Fruit fly (Drosophila melanogaster) whole organism, embryonic: ENCODE measurements around the gene CG15141.
A peak's percentile ranks its signal among the peaks of the same experiment; 100 is the strongest.

Experiments
- B-H1 ChIP-seq: fragments of 200-800 bp; sonication (Bioruptor generic); IDR thresholded peaks from 3 replicates; pipeline ENCODE4 v1.3.6; 2022; ENCODE audit warnings: missing biosample characterization, missing genetic modification characterization
- Bgb ChIP-seq: fragments of 200-800 bp; sonication (Bioruptor generic); IDR thresholded peaks from 2 replicates; pipeline ENCODE4 v1.3.6; 2022; ENCODE audit warnings: missing biosample characterization, missing genetic modification characterization; ENCODE audit not compliant: partially characterized antibody
- CG10979 ChIP-seq: fragments of 200-800 bp; sonication (Bioruptor generic); optimal IDR thresholded peaks from 2 replicates; lab custom pipeline; 2018; ENCODE audit warnings: missing biosample characterization, mild to moderate bottlenecking, missing genetic modification characterization, moderate library complexity
- CG11247 ChIP-seq: fragments of 200-800 bp; sonication (Bioruptor generic); IDR thresholded peaks from 2 replicates; pipeline ENCODE4 v1.3.6; 2022; ENCODE audit warnings: missing biosample characterization, missing genetic modification characterization
- CG11695 ChIP-seq: fragments of 200-800 bp; sonication (Bioruptor generic); IDR thresholded peaks from 3 replicates; pipeline ENCODE4 v1.3.6; 2022; ENCODE audit warnings: missing biosample characterization, missing genetic modification characterization
- CG12236 ChIP-seq: fragments of 200-800 bp; sonication (Bioruptor generic); optimal IDR thresholded peaks from 2 replicates; lab custom pipeline; 2016; ENCODE audit warnings: missing biosample characterization, missing genetic modification characterization
- CG12744 ChIP-seq: fragments of 200-800 bp; sonication (Bioruptor generic); optimal IDR thresholded peaks from 2 replicates; lab custom pipeline; 2016; ENCODE audit warnings: missing biosample characterization, missing genetic modification characterization
- CG13424 ChIP-seq: fragments of 200-800 bp; sonication (Bioruptor generic); optimal IDR thresholded peaks from 2 replicates; lab custom pipeline; 2019; ENCODE audit warnings: missing biosample characterization, mild to moderate bottlenecking, missing genetic modification characterization, moderate library complexity
- CG15601 ChIP-seq: fragments of 200-800 bp; sonication (Bioruptor generic); optimal IDR thresholded peaks from 3 replicates; lab custom pipeline; 2019; ENCODE audit warnings: missing biosample characterization, mild to moderate bottlenecking, missing genetic modification characterization, moderate library complexity
- CG2199 ChIP-seq: fragments of 200-800 bp; sonication (Bioruptor generic); IDR thresholded peaks from 3 replicates; pipeline ENCODE4 v1.3.6; 2022; ENCODE audit warnings: missing biosample characterization, missing genetic modification characterization
- CG2202 ChIP-seq: fragments of 200-800 bp; sonication (Bioruptor generic); optimal IDR thresholded peaks from 2 replicates; lab custom pipeline; 2018; ENCODE audit warnings: missing biosample characterization, mild to moderate bottlenecking, missing genetic modification characterization
- CG2712 ChIP-seq: fragments of 200-800 bp; optimal IDR thresholded peaks from 3 replicates; lab custom pipeline; 2019; ENCODE audit warnings: missing biosample characterization, mild to moderate bottlenecking, missing genetic modification characterization, moderate library complexity
- CG32767 ChIP-seq: fragments of 200-800 bp; sonication (Bioruptor generic); IDR thresholded peaks from 2 replicates; pipeline ENCODE4 v1.3.6; 2022; ENCODE audit warnings: missing biosample characterization, missing genetic modification characterization
- CG4730 ChIP-seq: fragments of 200-800 bp; sonication (Bioruptor generic); IDR thresholded peaks from 2 replicates; pipeline ENCODE4 v1.3.6; 2022; ENCODE audit warnings: missing biosample characterization, missing genetic modification characterization
- CG7271 ChIP-seq: fragments of 200-800 bp; sonication (Bioruptor generic); optimal IDR thresholded peaks from 2 replicates; lab custom pipeline; 2018; ENCODE audit warnings: missing biosample characterization, mild to moderate bottlenecking, missing genetic modification characterization, moderate library complexity
- CG9437 ChIP-seq: fragments of 200-800 bp; sonication (Bioruptor generic); optimal IDR thresholded peaks from 2 replicates; lab custom pipeline; 2018; ENCODE audit warnings: missing biosample characterization, mild to moderate bottlenecking, missing genetic modification characterization
- Dbx ChIP-seq: fragments of 200-800 bp; sonication (Bioruptor generic); IDR thresholded peaks from 3 replicates; pipeline ENCODE4 v1.3.6; 2022; ENCODE audit warnings: missing biosample characterization, missing genetic modification characterization
- Dp ChIP-seq: fragments of 200-800 bp; sonication (Bioruptor generic); optimal IDR thresholded peaks from 2 replicates; lab custom pipeline; 2018; ENCODE audit warnings: missing biosample characterization, mild to moderate bottlenecking, missing genetic modification characterization, moderate library complexity
- ERR ChIP-seq: fragments of 200-800 bp; sonication (Bioruptor generic); optimal IDR thresholded peaks from 2 replicates; lab custom pipeline; 2016; ENCODE audit warnings: missing biosample characterization, missing genetic modification characterization
- Hr51 ChIP-seq, 2 experiments: fragments of 200-800 bp; sonication (Bioruptor generic); optimal IDR thresholded peaks; 2 replicates in 1 of 2; 3 replicates in 1 of 2; lab custom pipeline; 2016 to 2018; ENCODE audit warnings: missing biosample characterization in 2 of 2, missing genetic modification characterization in 2 of 2, mild to moderate bottlenecking in 1 of 2, moderate library complexity in 1 of 2
- NFAT ChIP-seq: fragments of 200-800 bp; sonication (Bioruptor generic); IDR thresholded peaks from 2 replicates; pipeline ENCODE4 v1.3.6; 2022; ENCODE audit warnings: missing biosample characterization, missing genetic modification characterization
- Oli ChIP-seq: fragments of 200-800 bp; sonication (Bioruptor generic); optimal IDR thresholded peaks from 2 replicates; lab custom pipeline; 2018; ENCODE audit warnings: missing biosample characterization, mild to moderate bottlenecking, missing genetic modification characterization, moderate library complexity
- Optix ChIP-seq: fragments of 200-800 bp; sonication (Bioruptor generic); IDR thresholded peaks from 3 replicates; pipeline ENCODE4 v1.3.6; 2022; ENCODE audit warnings: missing biosample characterization, missing genetic modification characterization
- Pdp1 ChIP-seq, 2 experiments: fragments of 200-800 bp; sonication (Bioruptor generic); optimal IDR thresholded peaks; 3 replicates each; lab custom pipeline; 2016; ENCODE audit warnings: missing biosample characterization in 2 of 2, missing genetic modification characterization in 2 of 2, mild to moderate bottlenecking in 1 of 2, moderate library complexity in 1 of 2
- Ptx1 ChIP-seq: fragments of 200-800 bp; sonication (Bioruptor generic); IDR thresholded peaks from 2 replicates; pipeline ENCODE4 v1.3.6; 2022; ENCODE audit warnings: missing biosample characterization, missing genetic modification characterization
- Rfx ChIP-seq: fragments of 200-800 bp; sonication (Bioruptor generic); IDR thresholded peaks from 2 replicates; pipeline ENCODE4 v1.3.6; 2022; ENCODE audit warnings: missing biosample characterization, missing genetic modification characterization
- Ssrp ChIP-seq: fragments of 200-800 bp; sonication (Bioruptor generic); optimal IDR thresholded peaks from 2 replicates; lab custom pipeline; 2018; ENCODE audit warnings: missing biosample characterization, mild to moderate bottlenecking, missing genetic modification characterization, moderate library complexity
- Trl ChIP-seq, 3 experiments: fragments of >200 bp in 2 of 3; fragments of 200-800 bp in 1 of 3; sonication (Bioruptor generic) in 1 of 3; optimal IDR thresholded peaks; 2 replicates in 1 of 3; 3 replicates in 2 of 3; lab custom pipeline; 2016 to 2017; ENCODE audit warnings: missing biosample characterization in 1 of 3, missing genetic modification characterization in 1 of 3
- amos ChIP-seq: fragments of 200-800 bp; sonication (Bioruptor generic); IDR thresholded peaks from 2 replicates; pipeline ENCODE4 v1.3.6; 2022; ENCODE audit warnings: missing biosample characterization, missing genetic modification characterization; ENCODE audit not compliant: partially characterized antibody
- chinmo ChIP-seq: fragments of 200-800 bp; sonication (Bioruptor generic); IDR thresholded peaks from 4 replicates; pipeline ENCODE4 v1.3.6; 2022; ENCODE audit warnings: missing biosample characterization, missing genetic modification characterization; ENCODE audit not compliant: partially characterized antibody
- ci ChIP-seq: fragments of 200-800 bp; sonication (Bioruptor generic); IDR thresholded peaks from 3 replicates; pipeline ENCODE4 v1.3.6; 2022; ENCODE audit warnings: missing biosample characterization, missing genetic modification characterization
- croc ChIP-seq: fragments of 200-800 bp; sonication (Bioruptor generic); conservative IDR thresholded peaks from 3 replicates; pipeline ENCODE4 v1.3.6; 2022; ENCODE audit warnings: missing biosample characterization, missing genetic modification characterization
- crp ChIP-seq, 2 experiments: fragments of 200-800 bp; sonication (Bioruptor generic); optimal IDR thresholded peaks; 2 replicates in 1 of 2; 3 replicates in 1 of 2; lab custom pipeline; 2017; ENCODE audit warnings: missing biosample characterization in 2 of 2, missing genetic modification characterization in 2 of 2, mild to moderate bottlenecking in 1 of 2, moderate library complexity in 1 of 2
- da ChIP-seq: fragments of 200-800 bp; sonication (Bioruptor generic); optimal IDR thresholded peaks from 2 replicates; lab custom pipeline; 2016; ENCODE audit warnings: missing biosample characterization, missing genetic modification characterization
- eve ChIP-seq, 2 experiments: fragments of >200 bp; optimal IDR thresholded peaks; 2 replicates each; lab custom pipeline; 2017; ENCODE audit warnings: missing biosample characterization in 2 of 2, missing genetic modification characterization in 2 of 2
- fd102C ChIP-seq: fragments of 200-800 bp; sonication (Bioruptor generic); optimal IDR thresholded peaks from 2 replicates; lab custom pipeline; 2018; ENCODE audit warnings: missing biosample characterization, mild to moderate bottlenecking, missing genetic modification characterization, moderate library complexity
- fd64A ChIP-seq: fragments of 200-800 bp; sonication (Bioruptor generic); optimal IDR thresholded peaks from 3 replicates; lab custom pipeline; 2018; ENCODE audit warnings: missing biosample characterization, mild to moderate bottlenecking, missing genetic modification characterization
- gem ChIP-seq: fragments of 200-800 bp; sonication (Bioruptor generic); optimal IDR thresholded peaks from 2 replicates; lab custom pipeline; 2019; ENCODE audit warnings: missing biosample characterization, mild to moderate bottlenecking, missing genetic modification characterization, moderate library complexity
- insv ChIP-seq, 2 experiments: fragments of 200-800 bp; sonication (Bioruptor generic); optimal IDR thresholded peaks; 3 replicates each; lab custom pipeline; 2016 to 2018; ENCODE audit warnings: missing biosample characterization in 2 of 2, missing genetic modification characterization in 2 of 2
- onecut ChIP-seq: fragments of 200-800 bp; sonication (Bioruptor generic); IDR thresholded peaks from 2 replicates; pipeline ENCODE4 v1.3.6; 2022; ENCODE audit warnings: missing biosample characterization, missing genetic modification characterization
- pan ChIP-seq, 4 experiments: fragments of >200 bp in 3 of 4; fragments of 200-800 bp in 1 of 4; sonication (Bioruptor generic) in 1 of 4; optimal IDR thresholded peaks in 3 of 4; IDR thresholded peaks in 1 of 4; 2 replicates each; pipeline versions ENCODE4 v1.3.6 to Lab custom; 2017 to 2022; ENCODE audit warnings: missing biosample characterization in 2 of 4, missing genetic modification characterization in 2 of 4, mixed read lengths in 1 of 4
- peb ChIP-seq: fragments of 200-800 bp; sonication (Bioruptor generic); IDR thresholded peaks from 2 replicates; pipeline ENCODE4 v1.3.6; 2022; ENCODE audit warnings: missing biosample characterization, missing genetic modification characterization
- run ChIP-seq: fragments of 200-800 bp; sonication (Bioruptor generic); optimal IDR thresholded peaks from 3 replicates; lab custom pipeline; 2018; ENCODE audit warnings: missing biosample characterization, mild to moderate bottlenecking, missing genetic modification characterization
- salm ChIP-seq: fragments of 200-800 bp; sonication (Bioruptor generic); optimal IDR thresholded peaks from 2 replicates; lab custom pipeline; 2018; ENCODE audit warnings: missing biosample characterization, mild to moderate bottlenecking, missing genetic modification characterization
- sisA ChIP-seq: fragments of 200-800 bp; sonication (Bioruptor generic); IDR thresholded peaks from 2 replicates; pipeline ENCODE4 v1.3.6; 2022; ENCODE audit warnings: missing biosample characterization, missing genetic modification characterization
- slp2 ChIP-seq: fragments of 200-800 bp; sonication (Bioruptor generic); optimal IDR thresholded peaks from 2 replicates; lab custom pipeline; 2016; ENCODE audit warnings: missing biosample characterization, missing genetic modification characterization
- twi ChIP-seq: fragments of 200-800 bp; optimal IDR thresholded peaks from 2 replicates; lab custom pipeline; 2019; ENCODE audit warnings: missing biosample characterization, mild to moderate bottlenecking, missing genetic modification characterization, moderate library complexity
- unc-4 ChIP-seq: fragments of 200-800 bp; sonication (Bioruptor generic); IDR thresholded peaks from 2 replicates; pipeline ENCODE4 v1.3.6; 2022; ENCODE audit warnings: missing biosample characterization, missing genetic modification characterization; ENCODE audit not compliant: partially characterized antibody

The CG15141 gene

DNA sequence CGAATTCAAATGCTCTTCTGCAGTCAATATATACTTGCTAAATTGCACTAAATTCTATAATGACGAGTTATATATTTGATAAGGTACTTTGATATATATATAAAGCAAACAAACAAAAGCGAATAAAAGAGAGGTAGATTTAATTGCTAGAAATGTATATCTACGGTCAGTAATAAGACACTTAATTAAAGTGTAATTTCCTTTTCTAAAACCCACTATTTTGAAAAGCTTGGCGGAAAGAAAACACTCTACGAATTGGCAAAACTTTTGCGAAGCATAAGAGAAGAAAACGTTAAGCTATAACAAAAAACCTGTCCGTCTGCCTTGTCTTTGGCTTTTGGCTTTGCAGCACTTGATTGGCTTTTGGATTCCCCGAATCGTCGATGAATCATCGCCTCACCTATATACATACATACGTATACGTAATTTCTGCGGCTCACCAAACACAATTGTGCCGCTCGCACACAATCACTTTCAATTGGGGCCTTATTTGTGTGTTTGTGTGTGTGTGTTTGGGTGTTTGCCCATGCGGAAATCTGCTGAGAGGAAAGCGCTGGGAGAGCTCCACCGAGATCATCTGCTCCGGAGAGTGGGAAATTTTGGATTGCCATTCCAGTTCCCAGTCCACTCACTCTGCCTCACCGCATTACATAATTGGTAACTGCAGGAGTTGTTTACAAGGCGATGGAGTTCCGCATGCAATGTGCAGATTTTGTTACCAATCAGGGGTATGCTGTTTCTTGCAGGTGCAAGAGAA is 20.3 kb downstream of the CG15141 start (continued):
- TF ChIP-seq CG9437 = no peak
- TF ChIP-seq CG10979 (tag; lab: Kevin White, UChicago) = no peak
- TF ChIP-seq ci = 0 out of 3 replicates have a peak, but pooled peaks have one; percentile 16
- TF ChIP-seq croc = no peak
- TF ChIP-seq CG12744 = no peak
- TF ChIP-seq unc-4 (GFP tag; lab: Robert Waterston, UW) = no peak
- TF ChIP-seq Oli (tag; lab: Kevin White, UChicago) = no peak
- no peak for TF ChIP-seq CG11247 (GFP tag; lab: Robert Waterston, UW)
- no peak for TF ChIP-seq NFAT (GFP tag; lab: Robert Waterston, UW)
- no peak for TF ChIP-seq eve (GFP tag; optimal IDR thresholded peaks at IDR 0.05; lab: Kevin White, UChicago)
- peak; percentile 36 for TF ChIP-seq gem
- no peak for TF ChIP-seq ERR
- TF ChIP-seq Optix = no peak
- TF ChIP-seq Rfx (GFP tag; lab: Robert Waterston, UW) = no peak
- TF ChIP-seq pan (optimal IDR thresholded peaks at IDR 0.05; lab: Kevin White, UChicago) = no peak
- no peak for TF ChIP-seq pan (GFP tag; optimal IDR thresholded peaks at IDR 0.05 in 1 of 2, IDR thresholded peaks at IDR 0.05 in 1 of 2)
- TF ChIP-seq sisA = no peak
- TF ChIP-seq B-H1 (GFP tag; lab: Robert Waterston, UW) = no peak
- no peak for TF ChIP-seq fd64A
- TF ChIP-seq CG2202 (tag; lab: Kevin White, UChicago) = no peak
- TF ChIP-seq Hr51 (GFP tag; optimal IDR thresholded peaks at IDR 0.05; lab: Kevin White, UChicago) = peak in 1 of 2 experiments; percentile 35
- no peak for TF ChIP-seq CG11695
- no peak for TF ChIP-seq Dbx (GFP tag; lab: Robert Waterston, UW)
- TF ChIP-seq Pdp1 (GFP tag; optimal IDR thresholded peaks at IDR 0.05; lab: Kevin White, UChicago) = peak in 1 of 2 experiments; percentile 84
- no peak for TF ChIP-seq CG12236 (GFP tag; lab: Kevin White, UChicago)
- no peak for TF ChIP-seq crp (GFP tag; optimal IDR thresholded peaks at IDR 0.05; lab: Kevin White, UChicago)
- TF ChIP-seq twi = no peak
- TF ChIP-seq Bgb (GFP tag; lab: Robert Waterston, UW) = no peak
- no peak for TF ChIP-seq run (tag; lab: Kevin White, UChicago)
- TF ChIP-seq onecut (GFP tag; lab: Robert Waterston, UW) = no peak
- no peak for TF ChIP-seq fd102C
- no peak for TF ChIP-seq Ssrp (tag; lab: Kevin White, UChicago)
- TF ChIP-seq Ptx1 = peak; percentile 39
- TF ChIP-seq Dp (GFP tag; lab: Kevin White, UChicago) = no peak
- peak; percentile 76; the same call in 3 of the 4 replicates for TF ChIP-seq chinmo (GFP tag; lab: Robert Waterston, UW)
- no peak for TF ChIP-seq CG13424 (tag; lab: Kevin White, UChicago)
- no peak for TF ChIP-seq CG15601
- no peak for TF ChIP-seq CG2199 (GFP tag; lab: Robert Waterston, UW)
- no peak for TF ChIP-seq CG2712
- TF ChIP-seq CG4730 = no peak
- TF ChIP-seq da = no peak
- no peak for TF ChIP-seq salm
- no peak for TF ChIP-seq peb (GFP tag; lab: Robert Waterston, UW)
- peak; percentile 46 to 48 for TF ChIP-seq Trl (optimal IDR thresholded peaks at IDR 0.05; lab: Kevin White, UChicago)
- no peak for TF ChIP-seq Trl (GFP tag; optimal IDR thresholded peaks at IDR 0.05; lab: Kevin White, UChicago)
- TF ChIP-seq amos (GFP tag; lab: Robert Waterston, UW) = no peak
- TF ChIP-seq slp2 = no peak
- TF ChIP-seq CG32767 (GFP tag; lab: Robert Waterston, UW) = no peak
- TF ChIP-seq CG7271 (tag; lab: Kevin White, UChicago) = no peak
- no peak for TF ChIP-seq insv (GFP tag; optimal IDR thresholded peaks at IDR 0.05; lab: Kevin White, UChicago)
